Worm (Caenorhabditis elegans): ENCODE results near the gene del-7.

Gene del-7

DNA sequence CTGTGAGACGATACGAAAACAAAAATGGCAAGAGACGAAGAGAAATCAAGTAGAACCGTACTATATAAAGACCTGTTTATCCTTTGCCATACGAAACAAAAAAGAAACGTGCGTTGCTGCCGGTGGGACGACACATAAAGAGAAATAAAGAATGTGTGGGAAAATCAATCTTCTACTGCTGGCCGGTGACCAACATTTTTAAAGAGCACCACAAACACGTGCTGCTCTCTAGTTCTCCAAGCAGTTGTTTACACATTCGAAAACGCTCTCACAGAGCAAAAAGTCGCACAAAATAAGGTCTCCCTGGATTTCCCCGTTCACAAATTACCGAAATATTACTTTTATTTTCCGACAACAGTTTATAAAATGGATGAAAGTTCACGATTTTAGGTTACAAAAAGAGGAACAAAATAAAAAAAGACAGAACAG, 29.3 kb downstream of the del-7 start, which contains the start of gene imp-3 (continued):
- TF ChIP-seq Y67H2A.10 (GFP tag; conservative IDR thresholded peaks at IDR 0.05) (peak; percentile 33), aptf-3 (GFP tag; IDR thresholded peaks at IDR 0.05) (peak; percentile 35; the same call in 1 of the 2 replicates), tlf-1 (GFP tag; optimal IDR thresholded peaks at IDR 0.05) (peak; percentile 53), F33H1.4 (GFP tag; IDR thresholded peaks at IDR 0.05) (0 out of 2 replicates have a peak, but pooled peaks have one; percentile 38), ceh-58 (GFP tag; IDR thresholded peaks at IDR 0.05) (0 out of 2 replicates have a peak, but pooled peaks have one; percentile 10), K11D2.4 (GFP tag; IDR thresholded peaks at IDR 0.05) (peak; percentile 61), B0336.3 (GFP tag; IDR thresholded peaks at IDR 0.05) (peak; percentile 80), C06A6.2 (GFP tag; conservative IDR thresholded peaks at IDR 0.05) (no peak), madf-3 (GFP tag; IDR thresholded peaks at IDR 0.05) (0 out of 2 replicates have a peak, but pooled peaks have one; percentile 40), pha-4 (tag; optimal IDR thresholded peaks at IDR 0.05) (peak; percentile 71), nfya-1 (tag; optimal IDR thresholded peaks at IDR 0.05; ENCODE audit: borderline replicate concordance, insufficient read depth) (no peak), F37B4.10 (GFP tag; IDR thresholded peaks at IDR 0.05) (no peak), ztf-25 (GFP tag; IDR thresholded peaks at IDR 0.05) (0 out of 2 replicates have a peak, but pooled peaks have one; percentile 66), nhr-120 (GFP tag; IDR thresholded peaks at IDR 0.05) (no peak), dox-1 (GFP tag; IDR thresholded peaks at IDR 0.05) (peak; percentile 68; the same call in 1 of the 2 replicates), let-526 (GFP tag; IDR thresholded peaks at IDR 0.05) (no peak), snpc-1.1 (tag; optimal IDR thresholded peaks at IDR 0.05; ENCODE audit: insufficient read depth) (peak; percentile 19), sea-2 (GFP tag; IDR thresholded peaks at IDR 0.05) (no peak), nfya-2 (GFP tag; IDR thresholded peaks at IDR 0.05) (no peak), unc-62 (GFP tag; optimal IDR thresholded peaks at IDR 0.05) (no peak), bed-1 (GFP tag; IDR thresholded peaks at IDR 0.05) (no peak), Y53F4B.3 (GFP tag; IDR thresholded peaks at IDR 0.05) (no peak), dpff-1 (tag; optimal IDR thresholded peaks at IDR 0.05) (peak; percentile 7), chd-7 (tag; optimal IDR thresholded peaks at IDR 0.05) (peak; percentile 75), attf-6 (GFP tag; IDR thresholded peaks at IDR 0.05) (no peak; the same call in 1 of the 2 replicates), zim-3 (tag; optimal IDR thresholded peaks at IDR 0.05) (peak; percentile 66), nfyb-1 (GFP tag; IDR thresholded peaks at IDR 0.05) (peak; percentile 69), sdz-38 (tag; optimal IDR thresholded peaks at IDR 0.05) (no peak), ztf-18 (tag; optimal IDR thresholded peaks at IDR 0.05) (peak; percentile 18), him-1 (tag; optimal IDR thresholded peaks at IDR 0.05) (no peak), B0035.1 (tag; optimal IDR thresholded peaks at IDR 0.05) (no peak), F55B11.4 (tag; optimal IDR thresholded peaks at IDR 0.05; ENCODE audit: borderline replicate concordance, insufficient read depth) (no peak), tbp1 (GFP tag; optimal IDR thresholded peaks at IDR 0.05) (peak; percentile 60), repo-1 (tag; optimal IDR thresholded peaks at IDR 0.05) (peak; percentile 56)

DNA sequence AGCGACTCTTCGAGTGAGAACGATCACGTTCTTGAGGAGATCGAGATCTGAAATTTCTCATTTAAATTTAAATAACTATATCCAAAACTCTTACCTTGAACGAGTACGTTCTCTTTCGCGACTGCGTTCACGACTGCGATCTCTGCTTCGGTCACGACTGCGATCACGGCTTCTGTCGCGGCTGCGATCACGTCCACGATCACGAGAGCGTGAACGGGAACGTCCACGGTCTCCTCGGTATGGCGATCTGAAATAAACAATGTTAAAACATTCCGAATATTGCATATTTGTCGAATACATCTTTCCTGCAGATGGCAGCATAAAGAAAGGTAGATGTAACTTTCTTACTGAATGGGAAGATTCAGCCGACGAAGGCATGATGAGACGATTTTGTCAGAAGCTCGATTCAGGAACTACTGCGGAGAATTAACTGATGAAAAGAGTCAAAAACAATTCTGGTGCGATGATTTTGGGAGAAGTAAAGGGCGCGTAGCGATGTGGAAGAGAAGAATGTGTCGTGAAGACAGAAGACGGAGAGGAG, 30.0 kb downstream of the del-7 start:
- no peak for TF ChIP-seq gei-17 (GFP tag; optimal IDR thresholded peaks at IDR 0.05)
- TF ChIP-seq mcd-1 (GFP tag; IDR thresholded peaks at IDR 0.05) = peak; percentile 7; the same call in 1 of the 2 replicates
- 0 out of 2 replicates have a peak, but pooled peaks have one; percentile 47 for TF ChIP-seq let-526 (GFP tag; IDR thresholded peaks at IDR 0.05)
- no peak for TF ChIP-seq bed-2 (GFP tag; IDR thresholded peaks at IDR 0.05)
- peak; percentile 36; the same call in 1 of the 2 replicates for TF ChIP-seq zfh-2 (GFP tag; conservative IDR thresholded peaks at IDR 0.05)
- peak; percentile 57; the same call in 1 of the 2 replicates for TF ChIP-seq madf-3 (GFP tag; IDR thresholded peaks at IDR 0.05)
- TF ChIP-seq madf-8 (GFP tag; conservative IDR thresholded peaks at IDR 0.05) = 0 out of 2 replicates have a peak, but pooled peaks have one; percentile 12
